Fruit fly (Drosophila melanogaster) whole organism, embryonic: ENCODE results near the gene CG43897.

Source experiments
- CG10543 ChIP-seq: fragments of 200-800 bp; sonication (Bioruptor generic); optimal IDR thresholded peaks from 3 replicates; lab custom pipeline; 2017; ENCODE audit warnings: missing biosample characterization, mild to moderate bottlenecking, missing genetic modification characterization, moderate library complexity
- CG11695 ChIP-seq: fragments of 200-800 bp; sonication (Bioruptor generic); IDR thresholded peaks from 3 replicates; pipeline ENCODE4 v1.3.6; 2022; ENCODE audit warnings: missing biosample characterization, missing genetic modification characterization
- CG14050 ChIP-seq: fragments of 200-800 bp; sonication (Bioruptor generic); IDR thresholded peaks from 3 replicates; pipeline ENCODE4 v1.3.6; 2022; ENCODE audit warnings: missing biosample characterization, missing genetic modification characterization
- CG14860 ChIP-seq: fragments of 200-800 bp; sonication (Bioruptor generic); IDR thresholded peaks from 3 replicates; pipeline ENCODE4 v1.3.6; 2022; ENCODE audit warnings: missing biosample characterization, missing genetic modification characterization; ENCODE audit not compliant: partially characterized antibody
- CG16863 ChIP-seq: fragments of 200-800 bp; sonication (Bioruptor generic); optimal IDR thresholded peaks from 3 replicates; lab custom pipeline; 2016; ENCODE audit warnings: missing biosample characterization, missing genetic modification characterization
- CG17328 ChIP-seq: fragments of 200-800 bp; sonication (Bioruptor generic); IDR thresholded peaks from 2 replicates; pipeline ENCODE4 v1.3.6; 2022; ENCODE audit warnings: missing biosample characterization, missing genetic modification characterization
- CG17568 ChIP-seq: fragments of 200-800 bp; sonication (Bioruptor generic); optimal IDR thresholded peaks from 2 replicates; lab custom pipeline; 2018; ENCODE audit warnings: missing biosample characterization, mild to moderate bottlenecking, missing genetic modification characterization, moderate library complexity
- CG18011 ChIP-seq: fragments of 200-800 bp; sonication (Bioruptor generic); optimal IDR thresholded peaks from 2 replicates; lab custom pipeline; 2017; ENCODE audit warnings: missing biosample characterization, missing genetic modification characterization, mild to moderate bottlenecking, moderate library complexity, missing genotype
- CG30020 ChIP-seq: fragments of 200-800 bp; optimal IDR thresholded peaks from 2 replicates; lab custom pipeline; 2019; ENCODE audit warnings: missing biosample characterization, mild to moderate bottlenecking, missing genetic modification characterization, moderate library complexity
- CG30431 ChIP-seq: fragments of 200-800 bp; sonication (Bioruptor generic); optimal IDR thresholded peaks from 2 replicates; lab custom pipeline; 2017; ENCODE audit warnings: missing biosample characterization, missing genetic modification characterization
- CG32767 ChIP-seq: fragments of 200-800 bp; sonication (Bioruptor generic); IDR thresholded peaks from 2 replicates; pipeline ENCODE4 v1.3.6; 2022; ENCODE audit warnings: missing biosample characterization, missing genetic modification characterization
- CG43689 ChIP-seq: fragments of 200-800 bp; sonication (Bioruptor generic); IDR thresholded peaks from 2 replicates; pipeline ENCODE4 v1.3.6; 2022; ENCODE audit warnings: missing biosample characterization, missing genetic modification characterization
- CG4854 ChIP-seq: fragments of 200-800 bp; sonication (Bioruptor generic); optimal IDR thresholded peaks from 2 replicates; lab custom pipeline; 2016; ENCODE audit warnings: missing biosample characterization, missing genetic modification characterization, inconsistent platforms
- CG6854 ChIP-seq: fragments of 200-800 bp; sonication (Bioruptor generic); optimal IDR thresholded peaks from 3 replicates; lab custom pipeline; 2017; ENCODE audit warnings: missing biosample characterization, mild to moderate bottlenecking, missing genetic modification characterization
- CG7839 ChIP-seq: fragments of 200-800 bp; sonication (Bioruptor generic); optimal IDR thresholded peaks from 3 replicates; lab custom pipeline; 2018; ENCODE audit warnings: missing biosample characterization, mild to moderate bottlenecking, missing genetic modification characterization, moderate library complexity
- CG8281 ChIP-seq: fragments of 200-800 bp; sonication (Bioruptor generic); optimal IDR thresholded peaks from 2 replicates; lab custom pipeline; 2018; ENCODE audit warnings: missing biosample characterization, mild to moderate bottlenecking, missing genetic modification characterization, moderate library complexity
- Dbx ChIP-seq: fragments of 200-800 bp; sonication (Bioruptor generic); IDR thresholded peaks from 3 replicates; pipeline ENCODE4 v1.3.6; 2022; ENCODE audit warnings: missing biosample characterization, missing genetic modification characterization
- Dp ChIP-seq: fragments of 200-800 bp; sonication (Bioruptor generic); optimal IDR thresholded peaks from 2 replicates; lab custom pipeline; 2018; ENCODE audit warnings: missing biosample characterization, mild to moderate bottlenecking, missing genetic modification characterization, moderate library complexity
- Hr51 ChIP-seq, 2 experiments: fragments of 200-800 bp; sonication (Bioruptor generic); optimal IDR thresholded peaks; 2 replicates in 1 of 2; 3 replicates in 1 of 2; lab custom pipeline; 2016 to 2018; ENCODE audit warnings: missing biosample characterization in 2 of 2, missing genetic modification characterization in 2 of 2, mild to moderate bottlenecking in 1 of 2, moderate library complexity in 1 of 2
- Hr78 ChIP-seq, 2 experiments: fragments of 200-800 bp in 1 of 2; fragments of >200 bp in 1 of 2; sonication (Bioruptor generic) in 1 of 2; optimal IDR thresholded peaks; 2 replicates each; lab custom pipeline; 2017 to 2019; ENCODE audit warnings: missing biosample characterization in 2 of 2, missing genetic modification characterization in 2 of 2, mild to moderate bottlenecking in 1 of 2, moderate library complexity in 1 of 2
- Lhr ChIP-seq: fragments of 200-800 bp; sonication (Bioruptor generic); optimal IDR thresholded peaks from 3 replicates; lab custom pipeline; 2017; ENCODE audit warnings: mild to moderate bottlenecking, missing biosample characterization, missing genetic modification reagents, missing genetic modification characterization
- MBD-R2 ChIP-seq: fragments of 200-800 bp; sonication (Bioruptor generic); IDR thresholded peaks from 2 replicates; pipeline ENCODE4 v1.3.6; 2022; ENCODE audit warnings: missing biosample characterization, missing genetic modification characterization
- Meics ChIP-seq: fragments of 200-800 bp; sonication (Bioruptor generic); optimal IDR thresholded peaks from 2 replicates; lab custom pipeline; 2017; ENCODE audit warnings: missing biosample characterization, mild to moderate bottlenecking, missing genetic modification characterization
- amos ChIP-seq: fragments of 200-800 bp; sonication (Bioruptor generic); IDR thresholded peaks from 2 replicates; pipeline ENCODE4 v1.3.6; 2022; ENCODE audit warnings: missing biosample characterization, missing genetic modification characterization; ENCODE audit not compliant: partially characterized antibody
- bsh ChIP-seq, 2 experiments: fragments of 200-800 bp; sonication (Bioruptor generic); optimal IDR thresholded peaks; 2 replicates each; lab custom pipeline; 2017 to 2018; ENCODE audit warnings: mild to moderate bottlenecking in 2 of 2, missing biosample characterization in 2 of 2, missing genetic modification characterization in 2 of 2, moderate library complexity in 1 of 2
- cad ChIP-seq: fragments of >200 bp; optimal IDR thresholded peaks from 2 replicates; lab custom pipeline; 2017; ENCODE audit warnings: missing biosample characterization, missing genetic modification characterization
- cg ChIP-seq: fragments of 200-800 bp; sonication (Bioruptor generic); optimal IDR thresholded peaks from 3 replicates; lab custom pipeline; 2019; ENCODE audit warnings: missing biosample characterization, mild to moderate bottlenecking, missing genetic modification characterization, moderate library complexity
- chinmo ChIP-seq: fragments of 200-800 bp; sonication (Bioruptor generic); IDR thresholded peaks from 4 replicates; pipeline ENCODE4 v1.3.6; 2022; ENCODE audit warnings: missing biosample characterization, missing genetic modification characterization; ENCODE audit not compliant: partially characterized antibody
- danr ChIP-seq: fragments of 200-800 bp; sonication (Bioruptor generic); IDR thresholded peaks from 2 replicates; pipeline ENCODE4 v1.3.6; 2022; ENCODE audit warnings: missing biosample characterization, missing genetic modification characterization
- dmrt99B ChIP-seq: fragments of 200-800 bp; sonication (Bioruptor generic); optimal IDR thresholded peaks from 2 replicates; lab custom pipeline; 2018; ENCODE audit warnings: missing biosample characterization, mild to moderate bottlenecking, missing genetic modification characterization, moderate library complexity
- dysf ChIP-seq: fragments of 200-800 bp; sonication (Bioruptor generic); IDR thresholded peaks from 3 replicates; pipeline ENCODE4 v1.3.6; 2022; ENCODE audit warnings: missing biosample characterization, missing genetic modification characterization
- en ChIP-seq: fragments of 200-800 bp; sonication (Bioruptor generic); optimal IDR thresholded peaks from 2 replicates; lab custom pipeline; 2016; ENCODE audit warnings: missing biosample characterization, missing genetic modification characterization
- fd96Cb ChIP-seq: fragments of 200-800 bp; sonication (Bioruptor generic); optimal IDR thresholded peaks from 2 replicates; lab custom pipeline; 2018; ENCODE audit warnings: missing biosample characterization, mild to moderate bottlenecking, missing genetic modification characterization, moderate library complexity
- gem ChIP-seq: fragments of 200-800 bp; sonication (Bioruptor generic); optimal IDR thresholded peaks from 2 replicates; lab custom pipeline; 2019; ENCODE audit warnings: missing biosample characterization, mild to moderate bottlenecking, missing genetic modification characterization, moderate library complexity
- gsb ChIP-seq: fragments of 200-800 bp; sonication (Bioruptor generic); IDR thresholded peaks from 2 replicates; pipeline ENCODE4 v1.3.6; 2022; ENCODE audit warnings: missing biosample characterization, missing genetic modification characterization
- lab ChIP-seq: fragments of 200-800 bp; sonication (Bioruptor generic); optimal IDR thresholded peaks from 3 replicates; lab custom pipeline; 2017; ENCODE audit warnings: missing biosample characterization, missing genetic modification characterization, mild to moderate bottlenecking, moderate library complexity, missing genetic modification reagents
- maf-S ChIP-seq: fragments of 200-800 bp; sonication (Bioruptor generic); optimal IDR thresholded peaks from 2 replicates; lab custom pipeline; 2016; ENCODE audit warnings: missing biosample characterization, missing genetic modification characterization
- oc ChIP-seq: fragments of 200-800 bp; sonication (Bioruptor generic); optimal IDR thresholded peaks from 2 replicates; lab custom pipeline; 2018; ENCODE audit warnings: missing biosample characterization, mild to moderate bottlenecking, missing genetic modification characterization, moderate library complexity
- run ChIP-seq: fragments of 200-800 bp; sonication (Bioruptor generic); optimal IDR thresholded peaks from 3 replicates; lab custom pipeline; 2018; ENCODE audit warnings: missing biosample characterization, mild to moderate bottlenecking, missing genetic modification characterization
- sd ChIP-seq: fragments of 200-800 bp; sonication (Bioruptor generic); optimal IDR thresholded peaks from 3 replicates; lab custom pipeline; 2018; ENCODE audit warnings: missing biosample characterization, mild to moderate bottlenecking, missing genetic modification characterization, moderate library complexity
- seq ChIP-seq: fragments of 200-800 bp; sonication (Bioruptor generic); IDR thresholded peaks from 2 replicates; pipeline ENCODE4 v1.3.6; 2022; ENCODE audit warnings: missing biosample characterization, missing genetic modification characterization
- sob ChIP-seq: fragments of 200-800 bp; sonication (Bioruptor generic); IDR thresholded peaks from 2 replicates; pipeline ENCODE4 v1.3.6; 2022; ENCODE audit warnings: missing biosample characterization, missing genetic modification characterization
- sug ChIP-seq: fragments of 200-800 bp; optimal IDR thresholded peaks from 2 replicates; lab custom pipeline; 2019; ENCODE audit warnings: missing biosample characterization, mild to moderate bottlenecking, missing genetic modification characterization, moderate library complexity
- tna ChIP-seq: fragments of 200-800 bp; sonication (Bioruptor generic); IDR thresholded peaks from 2 replicates; pipeline ENCODE4 v1.3.6; 2022; ENCODE audit warnings: missing biosample characterization, missing genetic modification characterization; ENCODE audit not compliant: partially characterized antibody
- zfh2 ChIP-seq: fragments of 200-800 bp; sonication (Bioruptor generic); optimal IDR thresholded peaks from 2 replicates; lab custom pipeline; 2016; ENCODE audit warnings: missing biosample characterization, missing genetic modification characterization

CG43897 gene

DNA sequence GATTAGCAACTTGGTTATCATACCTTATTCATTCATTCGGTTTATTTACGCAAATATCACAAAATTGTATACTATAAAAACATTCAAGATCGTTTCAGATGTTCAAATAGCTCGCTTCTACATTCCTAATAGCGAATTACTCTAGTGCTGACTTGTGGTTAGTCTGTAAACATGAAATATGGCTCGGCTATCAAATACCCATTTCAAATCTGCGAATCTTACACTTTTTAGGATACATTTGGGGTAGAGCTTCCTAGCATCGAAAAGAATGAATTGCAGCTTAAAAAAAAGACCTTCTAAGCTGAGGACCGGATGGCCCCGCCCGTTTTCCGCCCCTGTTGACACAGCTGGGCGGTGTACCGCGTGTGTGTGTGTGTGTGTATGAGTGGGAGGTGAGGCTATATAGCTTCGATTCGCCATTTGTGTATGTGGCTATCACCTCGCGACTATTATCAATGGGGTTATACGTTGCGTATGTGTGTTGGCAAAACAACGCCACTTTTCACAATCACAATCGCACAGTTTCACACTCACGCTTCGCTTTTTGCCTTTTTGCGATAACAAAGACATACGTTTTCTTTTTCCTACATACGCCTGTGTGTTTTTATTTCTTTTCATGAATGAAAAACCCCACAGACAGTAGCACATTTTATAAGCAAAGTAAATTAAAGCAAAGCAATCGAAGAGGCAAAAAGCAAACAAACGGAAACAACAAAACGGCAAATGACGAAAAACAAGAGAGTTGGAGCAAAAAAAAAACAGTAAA is 33.1 kb downstream of the CG43897 start (continued):
- TF ChIP-seq en (GFP tag; lab: Kevin White, UChicago) (no peak), CG6854 (peak; percentile 21), maf-S (GFP tag; lab: Kevin White, UChicago) (no peak), lab (peak; percentile 33), Hr78 (GFP tag; optimal IDR thresholded peaks at IDR 0.05; lab: Kevin White, UChicago) (no peak), Hr51 (GFP tag; optimal IDR thresholded peaks at IDR 0.05; lab: Kevin White, UChicago) (no peak), CG17328 (no peak), gem (no peak), Meics (GFP tag; lab: Kevin White, UChicago) (no peak), Lhr (GFP tag; lab: Kevin White, UChicago) (no peak), sug (tag; lab: Kevin White, UChicago) (peak; percentile 32), Dbx (peak; percentile 37; the same call in 1 of the 3 replicates), CG17568 (GFP tag; lab: Kevin White, UChicago) (no peak), MBD-R2 (GFP tag; lab: Robert Waterston, UW) (0 out of 2 replicates have a peak, but pooled peaks have one; percentile 11), fd96Cb (tag; lab: Kevin White, UChicago) (no peak), CG10543 (peak; percentile 11), seq (GFP tag; lab: Robert Waterston, UW) (no peak), CG18011 (GFP tag; lab: Kevin White, UChicago) (no peak), CG4854 (GFP tag; lab: Kevin White, UChicago) (no peak), CG30431 (no peak), sob (GFP tag; lab: Robert Waterston, UW) (0 out of 2 replicates have a peak, but pooled peaks have one; percentile 14), cg (no peak), danr (no peak), CG30020 (tag; lab: Kevin White, UChicago) (no peak), gsb (GFP tag; lab: Robert Waterston, UW) (no peak), run (tag; lab: Kevin White, UChicago) (no peak), Dp (no peak), CG32767 (no peak), sd (no peak), chinmo (GFP tag; lab: Robert Waterston, UW) (0 out of 4 replicates have a peak, but pooled peaks have one; percentile 43), bsh (GFP tag; optimal IDR thresholded peaks at IDR 0.05; lab: Kevin White, UChicago) (peak in 1 of 2 experiments; percentile 51), amos (GFP tag; lab: Robert Waterston, UW) (0 out of 2 replicates have a peak, but pooled peaks have one; percentile 35), CG16863 (GFP tag; lab: Kevin White, UChicago) (no peak), CG14860 (GFP tag; lab: Robert Waterston, UW) (0 out of 3 replicates have a peak, but pooled peaks have one; percentile 26), CG14050 (GFP tag; lab: Robert Waterston, UW) (no peak), dysf (0 out of 3 replicates have a peak, but pooled peaks have one; percentile 15), oc (tag; lab: Kevin White, UChicago) (no peak), CG43689 (GFP tag; lab: Robert Waterston, UW) (no peak), cad (GFP tag; lab: Kevin White, UChicago) (no peak), tna (GFP tag; lab: Robert Waterston, UW) (peak; percentile 74; the same call in 1 of the 2 replicates), zfh2 (GFP tag; lab: Kevin White, UChicago) (no peak), dmrt99B (no peak), CG7839 (tag; lab: Kevin White, UChicago) (no peak), CG11695 (GFP tag; lab: Robert Waterston, UW) (no peak), CG8281 (tag; lab: Kevin White, UChicago) (no peak)
